Worm (Caenorhabditis elegans): Measurements from ENCODE around the gene F23B12.7.

Gene F23B12.7

DNA sequence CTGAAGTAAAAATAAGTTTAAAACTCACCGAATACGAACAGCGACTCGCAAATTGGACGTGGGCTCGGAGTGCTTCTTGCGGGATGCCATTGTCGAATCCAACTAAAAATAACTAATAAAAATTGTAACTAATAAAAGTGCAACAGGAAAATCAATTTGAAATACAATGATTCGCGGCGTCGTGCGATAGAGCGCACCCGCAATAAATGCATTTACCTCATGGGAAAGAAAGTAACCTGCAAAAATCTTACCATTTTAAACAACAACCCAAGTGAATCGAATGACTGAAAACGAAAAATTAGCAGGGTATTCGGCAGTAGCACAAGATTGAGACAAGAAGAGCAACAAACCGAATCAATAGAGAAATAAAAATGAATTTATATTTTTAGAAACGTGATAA is 7.1 kb downstream of the F23B12.7 start, which contains the start of gene bmk-1:
bmk-1 (minus strand) TSS at position 359 of the 400 bp plus-strand sequence.
- TF ChIP-seq ztf-11 (tag; optimal IDR thresholded peaks at IDR 0.05) (no peak), sea-2 (GFP tag; optimal IDR thresholded peaks at IDR 0.05) (no peak), nhr-43 (tag; optimal IDR thresholded peaks at IDR 0.05; ENCODE audit: poor library complexity, severe bottlenecking) (no peak), hmg-11 (tag; optimal IDR thresholded peaks at IDR 0.05) (no peak), fkh-2 (tag; optimal IDR thresholded peaks at IDR 0.05) (no peak), ztf-4 (tag; optimal IDR thresholded peaks at IDR 0.05) (no peak), unc-39 (tag; optimal IDR thresholded peaks at IDR 0.05) (no peak), daf-12 (tag; optimal IDR thresholded peaks at IDR 0.05) (no peak), pha-4 (tag; optimal IDR thresholded peaks at IDR 0.05) (no peak), mml-1 (tag; optimal IDR thresholded peaks at IDR 0.05) (no peak), nhr-237 (tag; optimal IDR thresholded peaks at IDR 0.05) (no peak), ceh-28 (tag; optimal IDR thresholded peaks at IDR 0.05) (no peak), egl-5 (tag; optimal IDR thresholded peaks at IDR 0.05) (no peak), lsy-12 (tag; optimal IDR thresholded peaks at IDR 0.05) (no peak), ama-1 (optimal IDR thresholded peaks at IDR 0.05) (no peak), nhr-67 (tag; optimal IDR thresholded peaks at IDR 0.05) (no peak), egl-27 (tag; optimal IDR thresholded peaks at IDR 0.05) (no peak)

DNA sequence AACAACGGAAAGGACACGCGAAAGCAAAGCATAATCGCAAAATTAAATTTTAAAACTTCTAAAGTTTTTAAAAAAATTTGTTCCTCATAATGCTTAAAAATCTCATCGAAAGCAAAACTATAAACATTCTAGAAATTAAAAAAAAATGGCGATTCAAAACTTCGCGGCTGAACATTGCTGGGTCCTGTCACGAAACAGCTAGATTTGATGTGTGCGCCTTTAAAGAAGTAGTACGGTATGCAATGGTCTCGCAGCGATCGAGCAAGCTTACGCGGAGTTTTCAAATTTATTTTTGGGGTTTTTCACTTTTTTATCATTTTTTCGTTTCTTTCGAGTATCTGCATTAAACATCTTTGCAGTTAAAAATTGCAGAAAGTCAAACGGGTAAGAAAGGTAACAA is 7.6 kb downstream of the F23B12.7 start, which contains the start of gene coh-3:
coh-3 (plus strand) TSS at position 353 of the 400 bp plus-strand sequence.
- TF ChIP-seq lsy-12 (tag; optimal IDR thresholded peaks at IDR 0.05) (no peak), pha-4 (tag; optimal IDR thresholded peaks at IDR 0.05) (no peak), R02D3.7 (tag; optimal IDR thresholded peaks at IDR 0.05) (no peak), ceh-16 (tag; optimal IDR thresholded peaks at IDR 0.05) (no peak), jun-1 (tag; optimal IDR thresholded peaks at IDR 0.05) (no peak), lin-15B (tag; optimal IDR thresholded peaks at IDR 0.05) (no peak), ceh-9 (tag; optimal IDR thresholded peaks at IDR 0.05) (no peak), aly-2 (tag; optimal IDR thresholded peaks at IDR 0.05) (no peak), ztf-4 (tag; optimal IDR thresholded peaks at IDR 0.05) (no peak), pqm-1 (tag; optimal IDR thresholded peaks at IDR 0.05) (no peak), nhr-23 (tag; optimal IDR thresholded peaks at IDR 0.05) (no peak), fkh-2 (tag; optimal IDR thresholded peaks at IDR 0.05) (no peak)

DNA sequence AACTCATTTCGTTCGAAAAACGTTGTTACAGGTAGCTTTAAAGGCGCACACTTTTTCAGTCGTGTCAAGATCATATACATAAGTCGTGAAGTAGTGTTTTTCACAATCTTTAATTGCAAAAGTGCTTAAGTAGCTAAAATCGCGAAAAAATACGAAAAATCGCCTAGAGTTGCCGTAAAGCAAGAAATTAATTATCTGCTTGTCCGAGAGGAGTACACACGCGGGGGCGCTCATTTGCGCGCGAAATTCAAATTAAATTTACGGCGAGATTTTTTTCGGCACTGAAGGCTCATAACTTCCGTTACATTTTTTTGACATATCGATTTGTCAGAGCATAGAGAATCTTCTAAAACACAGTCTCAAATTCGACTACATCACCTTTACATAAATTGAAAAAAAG is 10.6 kb downstream of the F23B12.7 start:
- no peak for TF ChIP-seq jun-1 (tag; optimal IDR thresholded peaks at IDR 0.05)
- no peak for TF ChIP-seq nhr-237 (tag; optimal IDR thresholded peaks at IDR 0.05)
- TF ChIP-seq nfya-1 (tag; optimal IDR thresholded peaks at IDR 0.05; ENCODE audit: insufficient read depth), result no peak

DNA sequence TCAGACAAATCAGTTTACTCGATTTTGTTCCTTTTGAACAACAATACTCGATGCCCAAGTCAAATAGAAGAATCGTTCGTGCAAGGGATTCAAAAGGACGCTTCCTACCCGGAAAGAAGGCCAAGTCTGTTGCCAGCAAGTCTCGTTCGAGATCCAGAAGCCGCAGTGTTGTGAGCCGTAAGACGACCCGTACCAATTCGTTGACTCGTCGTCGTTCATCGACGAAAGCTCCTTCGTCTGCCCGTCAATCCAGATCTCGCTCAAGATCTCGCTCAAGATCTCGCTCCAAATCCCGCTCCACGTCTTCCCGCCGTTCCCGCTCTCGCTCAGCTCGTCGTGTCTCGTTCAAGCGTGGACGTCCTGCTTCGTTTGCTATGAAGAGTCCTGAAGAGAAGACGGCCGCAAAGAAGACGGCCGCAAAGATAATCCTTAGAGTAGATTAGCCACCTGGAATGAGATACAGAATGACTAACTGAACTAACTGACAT is 11.2 kb downstream of the F23B12.7 start, which contains the start of gene F08H9.2:
F08H9.2 (plus strand) TSS at position 51 of the 488 bp plus-strand sequence.
- no peak for TF ChIP-seq ZK546.5 (tag; optimal IDR thresholded peaks at IDR 0.05)
- TF ChIP-seq aly-2 (tag; optimal IDR thresholded peaks at IDR 0.05), result no peak
- TF ChIP-seq snpc-4 (tag; optimal IDR thresholded peaks at IDR 0.05), result no peak
- no peak for TF ChIP-seq nhr-43 (tag; optimal IDR thresholded peaks at IDR 0.05; ENCODE audit: poor library complexity, severe bottlenecking)
- TF ChIP-seq nfya-1 (tag; optimal IDR thresholded peaks at IDR 0.05; ENCODE audit: insufficient read depth), result no peak
- TF ChIP-seq elt-1 (tag; optimal IDR thresholded peaks at IDR 0.05), result no peak
- no peak for TF ChIP-seq nhr-12 (tag; optimal IDR thresholded peaks at IDR 0.05)
- TF ChIP-seq ceh-16 (tag; optimal IDR thresholded peaks at IDR 0.05), result no peak
- TF ChIP-seq lin-15B (tag; optimal IDR thresholded peaks at IDR 0.05), result no peak
- TF ChIP-seq zag-1 (tag; optimal IDR thresholded peaks at IDR 0.05), result no peak

DNA sequence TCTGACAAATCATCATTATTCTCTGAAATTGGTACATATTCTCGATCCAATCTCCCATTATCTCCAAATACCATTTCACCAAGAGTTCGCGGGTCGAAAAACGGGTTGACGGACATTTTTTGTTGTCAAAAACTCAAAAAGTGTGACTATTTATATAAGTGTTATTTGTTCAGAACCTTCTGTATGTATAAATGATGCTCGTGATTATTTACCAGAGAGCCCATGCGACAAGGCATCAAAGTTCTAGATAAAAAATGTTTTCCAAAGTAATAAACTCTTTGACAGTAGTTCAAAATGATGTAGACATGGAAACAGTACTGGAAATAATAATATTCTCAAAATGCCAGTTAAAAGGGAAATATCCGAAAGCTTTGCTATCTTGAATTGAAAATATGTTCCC is 13.2 kb downstream of the F23B12.7 start:
- TF ChIP-seq pha-4 (tag; optimal IDR thresholded peaks at IDR 0.05) (peak; percentile 64), nhr-28 (tag; optimal IDR thresholded peaks at IDR 0.05) (no peak), sea-2 (GFP tag; optimal IDR thresholded peaks at IDR 0.05) (no peak), mdl-1 (tag; optimal IDR thresholded peaks at IDR 0.05) (no peak)

DNA sequence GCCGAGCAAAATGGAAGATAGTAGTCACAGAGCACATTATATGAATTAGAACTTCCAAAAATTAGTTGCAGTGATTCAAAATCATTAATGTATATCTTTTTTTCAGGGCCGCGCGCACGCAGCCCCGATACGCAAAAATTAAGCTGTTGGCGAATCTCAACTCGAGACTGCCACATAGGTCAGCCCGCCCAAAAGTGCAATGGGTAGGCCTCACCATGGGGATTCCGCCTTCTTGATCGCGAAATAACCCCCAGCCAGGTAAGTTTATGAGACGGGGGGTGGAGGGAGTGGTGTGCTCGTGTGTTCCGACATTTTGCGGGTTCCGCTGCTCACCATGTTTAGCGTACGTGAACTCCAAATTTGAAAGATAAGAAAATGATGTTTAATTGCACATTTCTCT is 13.6 kb downstream of the F23B12.7 start, which contains the start of gene F08H9.3:
F08H9.3 (minus strand) TSS at position 252 of the 400 bp plus-strand sequence.
- TF ChIP-seq ama-1 (optimal IDR thresholded peaks at IDR 0.05) (peak; percentile 3), elt-2 (tag; optimal IDR thresholded peaks at IDR 0.05) (peak; percentile 69), pqm-1 (tag; optimal IDR thresholded peaks at IDR 0.05) (peak; percentile 69), snpc-4 (tag; optimal IDR thresholded peaks at IDR 0.05) (peak; percentile 87)
